Fruit fly (Drosophila melanogaster): ENCODE data around the gene CG32204.

CG32204 gene

dm6 chr3L:18896297-18896863 is 49.5 kb downstream of the CG32204 start (continued):
- TF ChIP-seq shn (GFP tag; optimal IDR thresholded peaks at IDR 0.05) (no peak), Bdp1 (GFP tag; optimal IDR thresholded peaks at IDR 0.05) (peak; percentile 81), CG9727 (GFP tag; optimal IDR thresholded peaks at IDR 0.05) (no peak), Med (GFP tag) (peak; percentile 70), cad (GFP tag; optimal IDR thresholded peaks at IDR 0.05) (peak; percentile 26), Atf6 (GFP tag; IDR thresholded peaks at IDR 0.05) (0 out of 2 replicates have a peak, but pooled peaks have one; percentile 25), lilli (GFP tag; optimal IDR thresholded peaks at IDR 0.05) (peak; percentile 17), Scr (GFP tag; IDR thresholded peaks at IDR 0.05; ENCODE audit: partially characterized antibody) (peak; percentile 32; the same call in 1 of the 2 replicates), Doc3 (GFP tag; IDR thresholded peaks at IDR 0.05; ENCODE audit: partially characterized antibody) (0 out of 3 replicates have a peak, but pooled peaks have one; percentile 34), Adf1 (GFP tag; IDR thresholded peaks at IDR 0.05) (no peak), NC2α (GFP tag; optimal IDR thresholded peaks at IDR 0.05) (no peak), trh (GFP tag; optimal IDR thresholded peaks at IDR 0.05) (no peak), CG34224 (GFP tag; IDR thresholded peaks at IDR 0.05; ENCODE audit: partially characterized antibody) (0 out of 3 replicates have a peak, but pooled peaks have one; percentile 16), CG2199 (GFP tag; IDR thresholded peaks at IDR 0.05) (0 out of 3 replicates have a peak, but pooled peaks have one; percentile 15), sens (GFP tag) (no peak), pum (GFP tag; optimal IDR thresholded peaks at IDR 0.05) (no peak), CG8944 (GFP tag; optimal IDR thresholded peaks at IDR 0.05) (no peak), mld (GFP tag; IDR thresholded peaks at IDR 0.05; ENCODE audit: partially characterized antibody) (peak; percentile 56; the same call in 2 of the 3 replicates), corto (GFP tag; optimal IDR thresholded peaks at IDR 0.05) (no peak), CG9609 (GFP tag; optimal IDR thresholded peaks at IDR 0.05) (no peak), cg (GFP tag; optimal IDR thresholded peaks at IDR 0.05) (peak; percentile 34), gsb (GFP tag; IDR thresholded peaks at IDR 0.05) (no peak), CG8290 (GFP tag; optimal IDR thresholded peaks at IDR 0.05) (no peak), CG8290 (tag; optimal IDR thresholded peaks at IDR 0.05) (peak in 1 of 2 experiments; percentile 34), Deaf1 (tag; optimal IDR thresholded peaks at IDR 0.05) (peak; percentile 25), nerfin-2 (GFP tag; IDR thresholded peaks at IDR 0.05; ENCODE audit: partially characterized antibody) (peak; percentile 52; the same call in 1 of the 2 replicates), CG13894 (tag; optimal IDR thresholded peaks at IDR 0.05) (peak; percentile 37), E2f2 (GFP tag; IDR thresholded peaks at IDR 0.05) (0 out of 2 replicates have a peak, but pooled peaks have one; percentile 8)

DNA sequence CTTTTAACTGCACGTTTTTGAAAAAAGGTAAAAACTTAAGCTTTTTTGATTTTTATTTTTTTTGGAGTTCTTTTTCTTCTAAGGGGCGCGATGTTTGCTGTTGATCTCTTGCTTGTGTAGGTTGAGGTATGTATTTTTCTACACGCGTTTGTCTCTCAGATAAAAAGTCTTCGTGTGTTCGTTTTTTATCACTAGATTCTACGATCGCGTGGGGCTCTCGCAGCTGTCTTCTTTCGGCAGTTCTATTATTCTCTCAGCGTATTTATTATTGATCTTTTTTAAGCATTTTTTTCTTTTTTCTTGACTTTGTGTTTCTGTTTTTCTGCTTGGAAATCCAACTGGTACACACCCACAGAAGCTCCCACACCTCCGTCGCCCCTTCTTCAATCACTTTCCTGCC is 50.8 kb downstream of the CG32204 start:
- no peak for TF ChIP-seq p53 (GFP tag; optimal IDR thresholded peaks at IDR 0.05)
- no peak for TF ChIP-seq CG1832 (GFP tag; optimal IDR thresholded peaks at IDR 0.05)
- no peak for TF ChIP-seq Eip74EF (GFP tag; optimal IDR thresholded peaks at IDR 0.05)
- 0 out of 3 replicates have a peak, but pooled peaks have one; percentile 37 for TF ChIP-seq sr (GFP tag; IDR thresholded peaks at IDR 0.05)
- TF ChIP-seq HmgD (GFP tag; optimal IDR thresholded peaks at IDR 0.05): no peak
- peak; percentile 70; the same call in 1 of the 4 replicates for TF ChIP-seq chinmo (GFP tag; IDR thresholded peaks at IDR 0.05; ENCODE audit: partially characterized antibody)
- peak; percentile 71 for TF ChIP-seq CG34376 (GFP tag; optimal IDR thresholded peaks at IDR 0.05)
- TF ChIP-seq CG3281 (GFP tag; optimal IDR thresholded peaks at IDR 0.05): no peak
- TF ChIP-seq CG10565 (GFP tag; optimal IDR thresholded peaks at IDR 0.05): no peak
- TF ChIP-seq sqz (GFP tag; optimal IDR thresholded peaks at IDR 0.05): peak; percentile 61
- peak; percentile 29 for TF ChIP-seq Med (GFP tag)
- TF ChIP-seq CG17186 (GFP tag; optimal IDR thresholded peaks at IDR 0.05): no peak
- TF ChIP-seq B-H2 (GFP tag; optimal IDR thresholded peaks at IDR 0.05): peak; percentile 60
- no peak for TF ChIP-seq ftz-f1 (GFP tag; optimal IDR thresholded peaks at IDR 0.05)
- TF ChIP-seq sens (GFP tag): peak; percentile 52
- 0 out of 3 replicates have a peak, but pooled peaks have one; percentile 22 for TF ChIP-seq so (GFP tag; IDR thresholded peaks at IDR 0.05)
- no peak for TF ChIP-seq CG14014 (GFP tag; IDR thresholded peaks at IDR 0.05)
- TF ChIP-seq sd (tag; optimal IDR thresholded peaks at IDR 0.05): peak; percentile 72
- peak; percentile 48 for TF ChIP-seq cg (GFP tag; optimal IDR thresholded peaks at IDR 0.05)
- no peak for TF ChIP-seq Nf-YA (GFP tag; IDR thresholded peaks at IDR 0.05)
- TF ChIP-seq scrt (GFP tag; optimal IDR thresholded peaks at IDR 0.05): no peak
- peak; percentile 88 for TF ChIP-seq Deaf1 (tag; optimal IDR thresholded peaks at IDR 0.05)
- no peak for TF ChIP-seq hkb (optimal IDR thresholded peaks at IDR 0.05)
- 0 out of 2 replicates have a peak, but pooled peaks have one; percentile 16 for TF ChIP-seq hkb (GFP tag; IDR thresholded peaks at IDR 0.05)
- no peak for TF ChIP-seq gcm (GFP tag; optimal IDR thresholded peaks at IDR 0.05)
- peak; percentile 26 for TF ChIP-seq HmgZ (tag; optimal IDR thresholded peaks at IDR 0.05)

Data from whole organism, embryonic.